Worm (Caenorhabditis elegans) whole organism, L4 larva: ENCODE measurements around the gene T19D12.10.

Experiments
- lim-7 ChIP-seq: fragments of 200-800 bp; sonication (Bioruptor generic); IDR thresholded peaks from 2 replicates; pipeline ENCODE4 v1.3.6; 2022; ENCODE audit warnings: missing genetic modification characterization, missing compliant biosample characterization
- mep-1 ChIP-seq: fragments of 150-350 bp; sonication (generic microtip); optimal IDR thresholded peaks from 3 replicates; lab custom pipeline; 2014; ENCODE audit warnings: missing biosample characterization, missing genetic modification characterization
- php-3 ChIP-seq: fragments of 200-800 bp; sonication (Bioruptor generic); IDR thresholded peaks from 2 replicates; pipeline ENCODE4 v1.3.6; 2022; ENCODE audit warnings: missing genetic modification reagents, missing genetic modification characterization, missing compliant biosample characterization
- zip-2 ChIP-seq: fragments of 150-350 bp; optimal IDR thresholded peaks from 2 replicates; lab custom pipeline; 2014; ENCODE audit warnings: missing biosample characterization, missing genetic modification characterization

DNA sequence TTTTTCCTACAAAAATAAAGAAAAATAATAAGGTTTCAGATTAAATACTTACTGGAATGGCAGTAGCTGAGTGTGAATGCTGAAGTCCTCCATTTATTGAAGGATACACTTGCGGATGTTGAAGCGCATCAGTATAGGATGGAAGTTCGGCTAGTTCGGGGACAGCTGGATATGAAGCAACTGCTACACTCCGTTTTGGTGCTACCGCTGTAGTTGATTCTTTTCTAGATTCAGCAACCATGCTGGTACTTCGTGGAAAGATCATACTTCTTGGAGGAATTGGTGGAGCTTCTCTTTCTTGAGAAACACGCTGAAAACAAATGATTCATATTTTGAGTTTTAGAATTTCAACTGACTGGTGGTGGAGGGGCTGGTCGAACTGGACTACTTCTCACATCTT is 50.0 kb downstream of the T19D12.10 start:
- no peak for TF ChIP-seq php-3 (GFP tag; lab: Robert Waterston, UW)
- no peak for TF ChIP-seq zip-2 (tag; lab: Kevin White, UChicago)
- TF ChIP-seq mep-1 (tag; lab: Kevin White, UChicago): no peak
- no peak for TF ChIP-seq lim-7 (GFP tag; lab: Robert Waterston, UW)
